Worm (Caenorhabditis elegans) whole organism, young adult: ENCODE results near the gene ttr-45.

ENCODE experiments used
- egl-44 ChIP-seq: fragments of 200-800 bp; sonication (Bioruptor generic); IDR thresholded peaks from 2 replicates; pipeline ENCODE4 v1.3.6; 2022; ENCODE audit warnings: missing genetic modification reagents, missing genetic modification characterization, missing compliant biosample characterization
- him-1 ChIP-seq: sonication (generic microtip); optimal IDR thresholded peaks from 2 replicates; lab custom pipeline; 2016; ENCODE audit warnings: missing genotype, missing genetic modification reagents, missing genetic modification characterization, missing compliant biosample characterization

ce11 chrIV:13240078-13240841, 13.8 kb upstream of the ttr-45 start, which contains the start of gene rpl-12:
- TF ChIP-seq egl-44 (GFP tag; lab: Robert Waterston, UW) (peak; percentile 78; the same call in 1 of the 2 replicates), him-1 (tag; lab: Kevin White, UChicago) (peak; percentile 66)
